Worm (Caenorhabditis elegans) whole organism, L1 larva: ENCODE data around the gene D1054.10.

ENCODE experiments used
- aly-2 ChIP-seq: fragments of 150-350 bp; optimal IDR thresholded peaks from 2 replicates; lab custom pipeline; 2014; ENCODE audit warnings: missing biosample characterization, missing genetic modification characterization
- ceh-82 ChIP-seq, 3 experiments: fragments of 150-350 bp in 1 of 3; sonication (generic microtip) in 2 of 3; optimal IDR thresholded peaks; 2 replicates each; lab custom pipeline; 2014 to 2017; ENCODE audit warnings: missing biosample characterization in 3 of 3, missing genetic modification characterization in 3 of 3
- dpl-1 ChIP-seq, 3 experiments: fragments of 150-350 bp in 2 of 3; sonication (generic microtip) in 1 of 3; optimal IDR thresholded peaks; 2 replicates each; lab custom pipeline; 2014 to 2017; ENCODE audit warnings: missing biosample characterization in 3 of 3, missing genetic modification characterization in 3 of 3, missing genetic modification reagents in 3 of 3
- hpl-2 ChIP-seq: fragments of 150-350 bp; optimal IDR thresholded peaks from 2 replicates; lab custom pipeline; 2014; ENCODE audit warnings: missing biosample characterization, missing genetic modification reagents, missing genetic modification characterization
- isw-1 ChIP-seq: fragments of 200-800 bp; sonication (Bioruptor generic); IDR thresholded peaks from 2 replicates; pipeline ENCODE4 v1.3.6; 2022; ENCODE audit warnings: missing genetic modification characterization, missing compliant biosample characterization
- lin-39 ChIP-seq: fragments of 150-350 bp; optimal IDR thresholded peaks from 2 replicates; lab custom pipeline; 2014; ENCODE audit warnings: missing biosample characterization, missing genetic modification reagents, missing genetic modification characterization
- lsy-2 ChIP-seq, 2 experiments: fragments of 150-350 bp; optimal IDR thresholded peaks; 2 replicates each; lab custom pipeline; 2014; ENCODE audit warnings: missing biosample characterization in 2 of 2, missing genetic modification characterization in 2 of 2
- nhr-12 ChIP-seq: sonication (generic microtip); optimal IDR thresholded peaks from 2 replicates; lab custom pipeline; 2017; ENCODE audit warnings: missing biosample characterization, missing genetic modification characterization
- nhr-77 ChIP-seq: fragments of 150-350 bp; optimal IDR thresholded peaks from 2 replicates; lab custom pipeline; 2014; ENCODE audit warnings: missing biosample characterization, missing genetic modification characterization
- snpc-4 ChIP-seq: fragments of 150-350 bp; optimal IDR thresholded peaks from 2 replicates; lab custom pipeline; 2014; ENCODE audit warnings: missing biosample characterization, missing genetic modification characterization
- unc-62 ChIP-seq: fragments of 150-350 bp; optimal IDR thresholded peaks from 2 replicates; lab custom pipeline; 2014; ENCODE audit warnings: missing biosample characterization, missing genetic modification reagents, missing genetic modification characterization
- unc-86 ChIP-seq: sonication (generic microtip); optimal IDR thresholded peaks from 2 replicates; lab custom pipeline; 2016; ENCODE audit warnings: missing genetic modification characterization, missing compliant biosample characterization
- unc-98 ChIP-seq: fragments of 200-800 bp; sonication (Bioruptor generic); IDR thresholded peaks from 2 replicates; pipeline ENCODE4 v1.3.6; 2022; ENCODE audit warnings: missing genetic modification characterization, missing compliant biosample characterization

DNA sequence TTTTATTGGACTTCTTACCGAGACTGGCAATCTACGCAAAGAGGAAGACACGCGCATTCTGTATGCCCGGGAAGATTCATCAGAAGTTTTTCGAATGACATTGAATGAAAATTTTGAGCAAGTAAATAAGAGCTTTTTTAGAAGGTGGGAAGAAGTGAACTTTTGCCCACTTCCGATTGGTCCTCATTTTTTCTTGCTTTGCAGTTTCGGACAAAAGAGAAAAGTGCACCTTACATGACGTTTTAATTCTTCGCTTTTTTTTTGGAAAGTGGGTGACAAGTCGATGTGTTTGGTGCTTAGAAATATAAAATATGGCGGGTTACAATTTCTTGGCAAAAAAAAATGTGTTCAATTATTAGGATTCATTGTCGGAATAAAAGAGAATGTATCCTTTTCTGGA, 11.7 kb upstream of the D1054.10 start, which contains the start of gene secs-1:
- no peak for TF ChIP-seq lin-39 (tag; lab: Kevin White, UChicago)
- TF ChIP-seq nhr-77 (tag; lab: Kevin White, UChicago): no peak
- TF ChIP-seq dpl-1 (GFP tag; optimal IDR thresholded peaks at IDR 0.05; lab: Kevin White, UChicago): no peak
- no peak for TF ChIP-seq unc-86 (tag; lab: Kevin White, UChicago)
- no peak for TF ChIP-seq snpc-4 (tag; lab: Kevin White, UChicago)
- TF ChIP-seq unc-62 (GFP tag; lab: Kevin White, UChicago): no peak
- TF ChIP-seq lsy-2 (tag; optimal IDR thresholded peaks at IDR 0.05; lab: Kevin White, UChicago): no peak
- TF ChIP-seq aly-2 (tag; lab: Kevin White, UChicago): no peak
- no peak for TF ChIP-seq nhr-12 (tag; lab: Kevin White, UChicago)
- no peak for TF ChIP-seq isw-1
- TF ChIP-seq ceh-82 (tag; optimal IDR thresholded peaks at IDR 0.05; lab: Kevin White, UChicago): no peak
- TF ChIP-seq hpl-2 (GFP tag; lab: Kevin White, UChicago): no peak
- no peak for TF ChIP-seq unc-98 (GFP tag; lab: Robert Waterston, UW)
